Fruit fly (Drosophila melanogaster) S2 (cell line): ENCODE measurements around the gene CG2540.

ENCODE experiments used
- CG8478 ChIP-seq: fragments of >200 bp; optimal IDR thresholded peaks from 2 replicates; lab custom pipeline; 2018
- CTCF ChIP-seq, 2 experiments: fragments of >200 bp; optimal IDR thresholded peaks; 2 replicates each; lab custom pipeline; 2018

- no peak for TF ChIP-seq CG8478 (lab: Kevin White, UChicago)
- no peak for TF ChIP-seq CTCF (optimal IDR thresholded peaks at IDR 0.05; lab: Kevin White, UChicago)
Observed at dm6 chrX:12658400-12658998, 28.8 kb downstream of the CG2540 start.
